Fruit fly (Drosophila melanogaster): ENCODE data around the gene CG14301.

Gene CG14301

dm6 chr3R:18583881-18584545 is 57.2 kb downstream of the CG14301 start (continued):
- no peak for TF ChIP-seq Dfd (GFP tag; optimal IDR thresholded peaks at IDR 0.05)
- TF ChIP-seq CG4707 (GFP tag; optimal IDR thresholded peaks at IDR 0.05): peak; percentile 96
- TF ChIP-seq CG11247 (GFP tag; IDR thresholded peaks at IDR 0.05): peak; percentile 94
- peak; percentile 98 for TF ChIP-seq CG2120 (GFP tag; optimal IDR thresholded peaks at IDR 0.05)
- peak; percentile 94 to 97 for TF ChIP-seq Hr51 (GFP tag; optimal IDR thresholded peaks at IDR 0.05)
- peak; percentile 89 for TF ChIP-seq pb (GFP tag; optimal IDR thresholded peaks at IDR 0.05)
- TF ChIP-seq CG7987 (GFP tag; optimal IDR thresholded peaks at IDR 0.05): peak; percentile 96
- TF ChIP-seq hkb (optimal IDR thresholded peaks at IDR 0.05): peak; percentile 40
- TF ChIP-seq hkb (GFP tag; IDR thresholded peaks at IDR 0.05): peak; percentile 97
- TF ChIP-seq CG10565 (GFP tag; optimal IDR thresholded peaks at IDR 0.05): peak; percentile 73
- TF ChIP-seq eyg (GFP tag; optimal IDR thresholded peaks at IDR 0.05): peak; percentile 92
- peak; percentile 88 for TF ChIP-seq CG1024 (GFP tag; IDR thresholded peaks at IDR 0.05)
- peak; percentile 94 for TF ChIP-seq Side (GFP tag; optimal IDR thresholded peaks at IDR 0.05)
- TF ChIP-seq ci (GFP tag; IDR thresholded peaks at IDR 0.05): peak; percentile 95
- TF ChIP-seq CG7786 (GFP tag; optimal IDR thresholded peaks at IDR 0.05): peak; percentile 96
- peak; percentile 91 for TF ChIP-seq CG11085 (GFP tag; IDR thresholded peaks at IDR 0.05)
- peak; percentile 98 for TF ChIP-seq gem (tag; optimal IDR thresholded peaks at IDR 0.05)
- TF ChIP-seq exex (tag; optimal IDR thresholded peaks at IDR 0.05): peak; percentile 72
- peak; percentile 75 for TF ChIP-seq pfk (GFP tag; optimal IDR thresholded peaks at IDR 0.05)
- TF ChIP-seq CG6791 (GFP tag; IDR thresholded peaks at IDR 0.05; ENCODE audit: partially characterized antibody): no peak
- TF ChIP-seq Bdp1 (GFP tag; optimal IDR thresholded peaks at IDR 0.05): peak; percentile 92
- peak; percentile 93 for TF ChIP-seq CG14667 (GFP tag; IDR thresholded peaks at IDR 0.05)
- TF ChIP-seq HLH54F (GFP tag; optimal IDR thresholded peaks at IDR 0.05): peak; percentile 97
- TF ChIP-seq nau (GFP tag; optimal IDR thresholded peaks at IDR 0.05): peak; percentile 99
- peak; percentile 97 for TF ChIP-seq dmrt99B (tag; optimal IDR thresholded peaks at IDR 0.05)
- peak; percentile 97 for TF ChIP-seq CG33557 (GFP tag; optimal IDR thresholded peaks at IDR 0.05)
- TF ChIP-seq CG9727 (GFP tag; optimal IDR thresholded peaks at IDR 0.05): peak; percentile 98
- TF ChIP-seq vfl (GFP tag; optimal IDR thresholded peaks at IDR 0.05): peak; percentile 96
- peak; percentile 94 for TF ChIP-seq HmgD (GFP tag; optimal IDR thresholded peaks at IDR 0.05)
- TF ChIP-seq Spps (tag; optimal IDR thresholded peaks at IDR 0.05): peak; percentile 96
- TF ChIP-seq Dip3 (GFP tag; optimal IDR thresholded peaks at IDR 0.05): peak; percentile 94
- peak; percentile 98 for TF ChIP-seq CG30403 (GFP tag; optimal IDR thresholded peaks at IDR 0.05)
- peak in 1 of 2 experiments; percentile 98 for TF ChIP-seq Eip74EF (GFP tag; optimal IDR thresholded peaks at IDR 0.05)
- peak; percentile 91 for TF ChIP-seq CG31388 (GFP tag; optimal IDR thresholded peaks at IDR 0.05)
- peak; percentile 96 for TF ChIP-seq Hsf (GFP tag; optimal IDR thresholded peaks at IDR 0.05)
- peak; percentile 95 for TF ChIP-seq CG3847 (GFP tag; IDR thresholded peaks at IDR 0.05)
- TF ChIP-seq cato (GFP tag; optimal IDR thresholded peaks at IDR 0.05; ENCODE audit: borderline replicate concordance): peak; percentile 97
- peak; percentile 96 for TF ChIP-seq CG11398 (GFP tag; optimal IDR thresholded peaks at IDR 0.05)
- TF ChIP-seq pum (GFP tag; optimal IDR thresholded peaks at IDR 0.05): peak; percentile 96
- peak; percentile 95 for TF ChIP-seq NK7.1 (GFP tag; optimal IDR thresholded peaks at IDR 0.05)
- peak; percentile 97 for TF ChIP-seq HHEX (GFP tag; optimal IDR thresholded peaks at IDR 0.05)
- peak; percentile 97 for TF ChIP-seq ems (GFP tag; optimal IDR thresholded peaks at IDR 0.05)
- peak; percentile 98 for TF ChIP-seq Oli (tag; optimal IDR thresholded peaks at IDR 0.05)
- TF ChIP-seq CG10462 (GFP tag; optimal IDR thresholded peaks at IDR 0.05): peak; percentile 91
- TF ChIP-seq croc (GFP tag; conservative IDR thresholded peaks at IDR 0.05): peak; percentile 95
- peak; percentile 94 for TF ChIP-seq CG33213 (GFP tag; optimal IDR thresholded peaks at IDR 0.05)
- TF ChIP-seq CG2199 (GFP tag; IDR thresholded peaks at IDR 0.05): peak; percentile 74
- peak; percentile 91 for TF ChIP-seq CG5180 (GFP tag; optimal IDR thresholded peaks at IDR 0.05)
- peak; percentile 93 for TF ChIP-seq CG9817 (tag; optimal IDR thresholded peaks at IDR 0.05)
- peak; percentile 92 for TF ChIP-seq CG9215 (GFP tag; IDR thresholded peaks at IDR 0.05)
